Worm (Caenorhabditis elegans): ENCODE measurements around the gene F57E7.2.

- TF ChIP-seq ztf-11 (tag; optimal IDR thresholded peaks at IDR 0.05) (no peak), nhr-77 (tag; optimal IDR thresholded peaks at IDR 0.05) (no peak), lin-13 (GFP tag; optimal IDR thresholded peaks at IDR 0.05) (no peak), blmp-1 (tag; optimal IDR thresholded peaks at IDR 0.05; ENCODE audit: insufficient read depth) (no peak), zag-1 (tag; optimal IDR thresholded peaks at IDR 0.05) (no peak), unc-55 (GFP tag; optimal IDR thresholded peaks at IDR 0.05) (no peak), ama-1 (optimal IDR thresholded peaks at IDR 0.05) (no peak), ceh-16 (tag; optimal IDR thresholded peaks at IDR 0.05) (no peak), mab-5 (tag; optimal IDR thresholded peaks at IDR 0.05) (no peak), ZK546.5 (tag; optimal IDR thresholded peaks at IDR 0.05) (no peak), lsy-2 (tag; optimal IDR thresholded peaks at IDR 0.05) (no peak), mbf-1 (tag; optimal IDR thresholded peaks at IDR 0.05) (no peak), nhr-11 (tag; optimal IDR thresholded peaks at IDR 0.05) (no peak), fos-1 (tag; optimal IDR thresholded peaks at IDR 0.05) (no peak)
Observed at ce11 chrV:16483681-16484080, 737 bp upstream of the F57E7.2 start, which contains the start of gene srh-139.

Measured in whole organism, L2 larva.